Worm (Caenorhabditis elegans) whole organism, L1 larva: ENCODE measurements around the gene F14B8.6.
A peak's percentile ranks its signal among the peaks of the same experiment; 100 is the strongest.

ENCODE experiments used
- F16B12.6 ChIP-seq: fragments of 150-350 bp; optimal IDR thresholded peaks from 2 replicates; lab custom pipeline; 2014; ENCODE audit warnings: missing biosample characterization, missing genetic modification characterization
- blmp-1 ChIP-seq: fragments of 150-350 bp; optimal IDR thresholded peaks from 2 replicates; lab custom pipeline; 2014; ENCODE audit warnings: missing biosample characterization, missing genetic modification characterization
- ceh-88 ChIP-seq: fragments of 200-800 bp; sonication (Bioruptor generic); IDR thresholded peaks from 2 replicates; pipeline ENCODE4 v1.3.6; 2022; ENCODE audit warnings: missing genetic modification characterization, missing compliant biosample characterization
- ces-1 ChIP-seq: fragments of 150-350 bp; optimal IDR thresholded peaks from 2 replicates; lab custom pipeline; 2014; ENCODE audit warnings: missing biosample characterization, missing genetic modification reagents, missing genetic modification characterization
- dpl-1 ChIP-seq, 3 experiments: fragments of 150-350 bp in 2 of 3; sonication (generic microtip) in 1 of 3; optimal IDR thresholded peaks; 2 replicates each; lab custom pipeline; 2014 to 2017; ENCODE audit warnings: missing biosample characterization in 3 of 3, missing genetic modification characterization in 3 of 3, missing genetic modification reagents in 3 of 3
- dsc-1 ChIP-seq: sonication (generic microtip); optimal IDR thresholded peaks from 2 replicates; lab custom pipeline; 2016; ENCODE audit warnings: mild to moderate bottlenecking, missing genetic modification characterization, missing compliant biosample characterization
- efl-1 ChIP-seq, 4 experiments: fragments of 150-350 bp; optimal IDR thresholded peaks in 3 of 4; peaks in 1 of 4; 1 replicate in 1 of 4; 2 replicates in 3 of 4; lab custom pipeline; 2014; ENCODE audit warnings: missing biosample characterization in 2 of 4, missing genetic modification characterization in 2 of 4, missing genetic modification reagents in 2 of 4
- efl-3 ChIP-seq: fragments of 200-800 bp; sonication (Bioruptor generic); optimal IDR thresholded peaks from 2 replicates; lab custom pipeline; 2018; ENCODE audit warnings: mild to moderate bottlenecking, missing genetic modification characterization, missing compliant biosample characterization
- egl-13 ChIP-seq: sonication (generic microtip); optimal IDR thresholded peaks from 2 replicates; lab custom pipeline; 2016; ENCODE audit warnings: missing genotype, missing genetic modification reagents, missing genetic modification characterization, missing compliant biosample characterization
- elt-3 ChIP-seq, 6 experiments: fragments of 150-350 bp in 1 of 6; sonication (generic microtip); optimal IDR thresholded peaks; 2 replicates each; lab custom pipeline; 2017 to 2018; ENCODE audit warnings: missing biosample characterization in 6 of 6, missing genetic modification characterization in 6 of 6, inconsistent platforms in 1 of 6
- fkh-10 ChIP-seq: sonication (generic microtip); optimal IDR thresholded peaks from 2 replicates; lab custom pipeline; 2017; ENCODE audit warnings: missing biosample characterization, missing genetic modification reagents, missing genetic modification characterization
- fkh-4 ChIP-seq: sonication (generic microtip); optimal IDR thresholded peaks from 2 replicates; lab custom pipeline; 2016; ENCODE audit warnings: missing compliant biosample characterization, missing genetic modification characterization, borderline replicate concordance
- fos-1 ChIP-seq: fragments of 150-350 bp; optimal IDR thresholded peaks from 2 replicates; lab custom pipeline; 2014; ENCODE audit warnings: missing biosample characterization, missing genetic modification characterization
- grh-1 ChIP-seq: fragments of 200-800 bp; sonication (Bioruptor generic); IDR thresholded peaks from 2 replicates; pipeline ENCODE4 v1.3.6; 2022; ENCODE audit warnings: missing genetic modification reagents, missing genetic modification characterization, missing compliant biosample characterization
- hlh-4 ChIP-seq: sonication (generic microtip); optimal IDR thresholded peaks from 2 replicates; lab custom pipeline; 2016; ENCODE audit warnings: mild to moderate bottlenecking, missing genetic modification characterization, missing compliant biosample characterization
- hpl-2 ChIP-seq: fragments of 150-350 bp; optimal IDR thresholded peaks from 2 replicates; lab custom pipeline; 2014; ENCODE audit warnings: missing biosample characterization, missing genetic modification reagents, missing genetic modification characterization
- irx-1 ChIP-seq: sonication (generic microtip); optimal IDR thresholded peaks from 2 replicates; lab custom pipeline; 2016; ENCODE audit warnings: missing genetic modification characterization, missing compliant biosample characterization
- isw-1 ChIP-seq: fragments of 200-800 bp; sonication (Bioruptor generic); IDR thresholded peaks from 2 replicates; pipeline ENCODE4 v1.3.6; 2022; ENCODE audit warnings: missing genetic modification characterization, missing compliant biosample characterization
- lin-13 ChIP-seq: fragments of 150-350 bp; optimal IDR thresholded peaks from 2 replicates; lab custom pipeline; 2014; ENCODE audit warnings: missing biosample characterization, missing genetic modification reagents, missing genetic modification characterization
- lin-14 ChIP-seq: fragments of 200-800 bp; sonication (Bioruptor generic); optimal IDR thresholded peaks from 2 replicates; lab custom pipeline; 2018; ENCODE audit warnings: mild to moderate bottlenecking, missing genetic modification characterization, moderate library complexity, missing compliant biosample characterization
- lin-35 ChIP-seq, 2 experiments: fragments of 150-350 bp; optimal IDR thresholded peaks; 2 replicates each; lab custom pipeline; 2014; ENCODE audit warnings: missing biosample characterization in 2 of 2, missing genetic modification characterization in 2 of 2, missing genetic modification reagents in 2 of 2
- lin-39 ChIP-seq: fragments of 150-350 bp; optimal IDR thresholded peaks from 2 replicates; lab custom pipeline; 2014; ENCODE audit warnings: missing biosample characterization, missing genetic modification reagents, missing genetic modification characterization
- lir-3 ChIP-seq: sonication (generic microtip); optimal IDR thresholded peaks from 2 replicates; lab custom pipeline; 2016; ENCODE audit warnings: mild to moderate bottlenecking, missing genetic modification characterization, moderate library complexity, missing compliant biosample characterization; ENCODE audit not compliant: poor library complexity
- lsy-2 ChIP-seq, 2 experiments: fragments of 150-350 bp; optimal IDR thresholded peaks; 2 replicates each; lab custom pipeline; 2014; ENCODE audit warnings: missing biosample characterization in 2 of 2, missing genetic modification characterization in 2 of 2
- mef-2 ChIP-seq: fragments of 150-350 bp; optimal IDR thresholded peaks from 2 replicates; lab custom pipeline; 2014; ENCODE audit warnings: missing biosample characterization, missing genetic modification characterization
- nhr-11 ChIP-seq: fragments of 150-350 bp; optimal IDR thresholded peaks from 2 replicates; lab custom pipeline; 2014; ENCODE audit warnings: missing biosample characterization, missing genetic modification characterization
- nhr-12 ChIP-seq: sonication (generic microtip); optimal IDR thresholded peaks from 2 replicates; lab custom pipeline; 2017; ENCODE audit warnings: missing biosample characterization, missing genetic modification characterization
- nhr-20 ChIP-seq: sonication (generic microtip); optimal IDR thresholded peaks from 2 replicates; lab custom pipeline; 2016; ENCODE audit warnings: mild to moderate bottlenecking, missing genetic modification characterization, missing compliant biosample characterization
- nhr-237 ChIP-seq: fragments of 150-350 bp; optimal IDR thresholded peaks from 2 replicates; lab custom pipeline; 2014; ENCODE audit warnings: missing biosample characterization, missing genetic modification characterization
- nhr-84 ChIP-seq: sonication (generic microtip); optimal IDR thresholded peaks from 2 replicates; lab custom pipeline; 2017; ENCODE audit warnings: missing biosample characterization, missing genetic modification characterization
- nhr-85 ChIP-seq: sonication (generic microtip); peaks from one replicate; lab custom pipeline; 2016; ENCODE audit warnings: missing genetic modification characterization, inconsistent platforms, missing compliant biosample characterization
- pqm-1 ChIP-seq: sonication (generic microtip); optimal IDR thresholded peaks from 3 replicates; lab custom pipeline; 2017; ENCODE audit warnings: missing biosample characterization, missing genetic modification characterization
- snu-23 ChIP-seq: sonication (generic microtip); optimal IDR thresholded peaks from 2 replicates; lab custom pipeline; 2016; ENCODE audit warnings: missing genetic modification characterization, missing compliant biosample characterization
- sox-4 ChIP-seq: sonication (generic microtip); optimal IDR thresholded peaks from 2 replicates; lab custom pipeline; 2016; ENCODE audit warnings: missing genetic modification characterization, missing compliant biosample characterization
- tbx-2 ChIP-seq: sonication (generic microtip); optimal IDR thresholded peaks from 2 replicates; lab custom pipeline; 2016; ENCODE audit warnings: missing genetic modification characterization, missing compliant biosample characterization
- unc-30 ChIP-seq: sonication (generic microtip); optimal IDR thresholded peaks from 2 replicates; lab custom pipeline; 2017; ENCODE audit warnings: missing biosample characterization, missing genetic modification characterization
- unc-98 ChIP-seq: fragments of 200-800 bp; sonication (Bioruptor generic); IDR thresholded peaks from 2 replicates; pipeline ENCODE4 v1.3.6; 2022; ENCODE audit warnings: missing genetic modification characterization, missing compliant biosample characterization
- ztf-4 ChIP-seq: fragments of 150-350 bp; optimal IDR thresholded peaks from 2 replicates; lab custom pipeline; 2014; ENCODE audit warnings: missing biosample characterization, missing genetic modification characterization

Gene F14B8.6

DNA sequence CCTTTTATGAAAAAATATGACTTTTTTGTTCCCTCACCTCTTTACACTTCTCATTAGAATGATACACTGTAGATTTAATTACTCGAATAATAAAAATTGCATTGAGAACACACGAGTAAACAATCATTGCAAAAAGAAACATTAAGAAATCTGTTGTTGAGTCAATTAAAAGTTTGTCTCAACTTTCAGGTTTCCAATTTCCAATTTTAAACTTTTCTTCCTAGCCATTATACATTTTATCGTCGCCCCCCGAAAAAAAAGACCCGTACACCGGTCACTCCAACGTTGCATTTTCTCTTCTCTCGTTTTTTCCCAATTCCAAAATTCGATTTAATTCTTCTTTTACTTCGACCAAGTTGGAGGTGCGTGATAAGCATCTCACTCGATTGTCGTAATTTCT, 7.7 kb upstream of the F14B8.6 start, which contains the start of gene C16E9.1:
C16E9.1 (plus strand) TSS at position 301 of the 400 bp plus-strand sequence.
- TF ChIP-seq dpl-1 (GFP tag; optimal IDR thresholded peaks at IDR 0.05; lab: Kevin White, UChicago) (no peak), fkh-4 (tag; lab: Kevin White, UChicago) (no peak), lin-39 (tag; lab: Kevin White, UChicago) (no peak), unc-98 (no peak), unc-30 (tag; lab: Kevin White, UChicago) (no peak), hpl-2 (GFP tag; lab: Kevin White, UChicago) (no peak), nhr-84 (tag; lab: Kevin White, UChicago) (no peak), ztf-4 (tag; lab: Kevin White, UChicago) (no peak), nhr-85 (tag; lab: Kevin White, UChicago) (no peak), grh-1 (GFP tag; lab: Robert Waterston, UW) (no peak), lir-3 (tag; lab: Kevin White, UChicago) (no peak), nhr-12 (no peak), elt-3 (tag; optimal IDR thresholded peaks at IDR 0.05; lab: Kevin White, UChicago) (peak in 1 of 6 experiments; percentile 33), F16B12.6 (tag; lab: Kevin White, UChicago) (no peak), pqm-1 (tag; lab: Kevin White, UChicago) (no peak), efl-1 (optimal IDR thresholded peaks at IDR 0.05; lab: Kevin White, UChicago) (no peak), efl-1 (GFP tag; optimal IDR thresholded peaks at IDR 0.05 in 1 of 2; lab: Kevin White, UChicago) (no peak), tbx-2 (tag; lab: Kevin White, UChicago) (no peak), irx-1 (tag; lab: Kevin White, UChicago) (no peak), ces-1 (GFP tag; lab: Kevin White, UChicago) (no peak), mef-2 (tag; lab: Kevin White, UChicago) (no peak), lin-13 (no peak), nhr-237 (tag; lab: Kevin White, UChicago) (no peak), lsy-2 (tag; optimal IDR thresholded peaks at IDR 0.05; lab: Kevin White, UChicago) (no peak), isw-1 (GFP tag; lab: Robert Waterston, UW) (no peak), lin-14 (peak; percentile 0), blmp-1 (tag; lab: Kevin White, UChicago) (peak; percentile 66), dsc-1 (tag; lab: Kevin White, UChicago) (no peak)
- TF ChIP-seq, all 84 proteins: peak for 3

DNA sequence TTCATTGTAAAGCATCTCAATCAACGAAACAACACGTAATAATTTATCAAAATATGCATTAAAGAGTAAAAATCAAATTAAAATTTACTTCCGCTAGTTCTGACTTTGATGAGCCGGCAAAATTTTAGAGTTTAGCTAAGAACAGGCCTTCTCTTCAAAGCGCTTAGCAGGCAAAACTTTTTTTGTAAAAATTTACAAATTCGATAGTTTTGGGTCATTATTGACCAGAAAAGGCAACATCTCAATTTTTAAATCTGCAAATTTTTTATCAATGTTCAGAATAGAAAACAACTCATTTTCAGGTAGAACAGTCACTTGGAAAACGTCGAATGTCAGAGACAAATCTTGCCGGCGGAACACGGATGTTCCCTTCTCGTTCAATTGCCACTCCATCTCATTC, 5.5 kb upstream of the F14B8.6 start:
- TF ChIP-seq lin-35 (GFP tag; optimal IDR thresholded peaks at IDR 0.05; lab: Kevin White, UChicago) (no peak), egl-13 (tag; lab: Kevin White, UChicago) (no peak), fos-1 (tag; lab: Kevin White, UChicago) (no peak), nhr-11 (tag; lab: Kevin White, UChicago) (no peak), pqm-1 (tag; lab: Kevin White, UChicago) (no peak), hlh-4 (no peak), fkh-10 (no peak), nhr-85 (tag; lab: Kevin White, UChicago) (no peak), snu-23 (GFP tag; lab: Kevin White, UChicago) (no peak), nhr-20 (tag; lab: Kevin White, UChicago) (no peak)

DNA sequence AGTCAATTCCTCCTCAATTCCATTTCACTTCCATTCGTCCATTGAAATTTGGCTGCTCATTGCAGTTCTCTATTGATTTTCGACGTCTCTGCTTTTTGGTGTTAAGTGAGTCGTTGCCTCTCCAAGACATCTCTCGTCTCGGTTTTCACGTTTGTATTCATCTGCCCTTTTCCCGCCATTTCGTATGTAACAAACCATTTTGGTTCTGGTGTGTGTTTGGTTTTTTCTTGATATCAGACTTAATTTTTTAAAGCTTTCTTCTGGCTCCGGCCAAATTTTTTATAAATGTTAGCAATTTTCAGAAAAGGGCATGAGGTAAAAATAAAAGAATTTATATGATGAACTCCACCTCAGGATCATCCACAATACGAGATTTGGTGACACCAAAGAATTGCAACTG, 3.2 kb upstream of the F14B8.6 start, which contains the start of gene C16E9.2:
C16E9.2 (plus strand) TSS at position 301 of the 400 bp plus-strand sequence.
- TF ChIP-seq ceh-88 (GFP tag; lab: Robert Waterston, UW) (no peak), lsy-2 (tag; optimal IDR thresholded peaks at IDR 0.05; lab: Kevin White, UChicago) (no peak), sox-4 (tag; lab: Kevin White, UChicago) (no peak), egl-13 (tag; lab: Kevin White, UChicago) (no peak), lin-13 (no peak), hlh-4 (no peak), efl-3 (GFP tag; lab: Kevin White, UChicago) (no peak), tbx-2 (tag; lab: Kevin White, UChicago) (no peak), dpl-1 (GFP tag; optimal IDR thresholded peaks at IDR 0.05; lab: Kevin White, UChicago) (no peak)
